Worm (Caenorhabditis elegans) whole organism, young adult: ENCODE results near the gene tsn-1.

ENCODE experiments used
- B0035.1 ChIP-seq: sonication (generic microtip); optimal IDR thresholded peaks from 2 replicates; lab custom pipeline; 2016; ENCODE audit warnings: missing genetic modification characterization, mild to moderate bottlenecking, missing compliant biosample characterization, missing genotype, missing genetic modification reagents
- F23B12.7 ChIP-seq: sonication (generic microtip); optimal IDR thresholded peaks from 2 replicates; lab custom pipeline; 2017; ENCODE audit warnings: missing genetic modification characterization, mild to moderate bottlenecking, missing compliant biosample characterization, antibody characterized with exemption, moderate library complexity; ENCODE audit not compliant: insufficient read depth
- F37B4.10 ChIP-seq: fragments of 200-800 bp; sonication (Bioruptor generic); IDR thresholded peaks from 2 replicates; pipeline ENCODE4 v1.3.6; 2022; ENCODE audit warnings: missing genetic modification characterization, missing compliant biosample characterization
- F49E8.2 ChIP-seq: sonication (generic microtip); optimal IDR thresholded peaks from 3 replicates; lab custom pipeline; 2017; ENCODE audit warnings: missing genetic modification characterization, mild to moderate bottlenecking, missing compliant biosample characterization, antibody characterized with exemption, moderate library complexity; ENCODE audit not compliant: insufficient read depth
- F57A8.1 ChIP-seq: fragments of 200-800 bp; sonication (Bioruptor generic); optimal IDR thresholded peaks from 2 replicates; lab custom pipeline; 2018; ENCODE audit warnings: mild to moderate bottlenecking, missing genetic modification characterization, moderate library complexity, missing compliant biosample characterization
- F57C9.4 ChIP-seq: sonication (generic microtip); optimal IDR thresholded peaks from 2 replicates; lab custom pipeline; 2017; ENCODE audit warnings: mild to moderate bottlenecking, missing genetic modification characterization, missing compliant biosample characterization
- T26A5.8 ChIP-seq: sonication (generic microtip); optimal IDR thresholded peaks from 2 replicates; lab custom pipeline; 2016; ENCODE audit warnings: missing genetic modification characterization, missing compliant biosample characterization
- Y53F4B.3 ChIP-seq: fragments of 200-800 bp; sonication (Bioruptor generic); IDR thresholded peaks from 2 replicates; pipeline ENCODE4 v1.3.6; 2022; ENCODE audit warnings: missing genetic modification reagents, missing genetic modification characterization, missing compliant biosample characterization
- Y67H2A.10 ChIP-seq: fragments of 200-800 bp; sonication (Bioruptor generic); conservative IDR thresholded peaks from 2 replicates; pipeline ENCODE4 v1.3.6; 2022; ENCODE audit warnings: missing genetic modification reagents, missing genetic modification characterization, missing compliant biosample characterization
- Y79H2A.3 ChIP-seq: fragments of 200-800 bp; sonication (Bioruptor generic); conservative IDR thresholded peaks from 2 replicates; pipeline ENCODE4 v1.3.6; 2022; ENCODE audit warnings: missing genetic modification reagents, missing genetic modification characterization, missing compliant biosample characterization
- Y95B8A.8 ChIP-seq: fragments of 200-800 bp; sonication (Bioruptor generic); IDR thresholded peaks from 2 replicates; pipeline ENCODE4 v1.3.6; 2022; ENCODE audit warnings: missing genetic modification reagents, missing genetic modification characterization, missing compliant biosample characterization
- ZK185.1 ChIP-seq: sonication (generic microtip); optimal IDR thresholded peaks from 2 replicates; lab custom pipeline; 2016; ENCODE audit warnings: mild to moderate bottlenecking, missing genetic modification characterization, missing compliant biosample characterization; ENCODE audit not compliant: poor library complexity, severe bottlenecking
- aptf-3 ChIP-seq: fragments of 200-800 bp; sonication (Bioruptor generic); IDR thresholded peaks from 2 replicates; pipeline ENCODE4 v1.3.6; 2022; ENCODE audit warnings: missing genetic modification characterization, missing compliant biosample characterization
- atf-7 ChIP-seq: sonication (generic microtip); optimal IDR thresholded peaks from 2 replicates; lab custom pipeline; 2017; ENCODE audit warnings: mild to moderate bottlenecking, missing genetic modification characterization, missing compliant biosample characterization
- athp-1 ChIP-seq: sonication (generic microtip); optimal IDR thresholded peaks from 2 replicates; lab custom pipeline; 2017; ENCODE audit warnings: mild to moderate bottlenecking, missing genetic modification characterization, missing compliant biosample characterization
- attf-3 ChIP-seq: fragments of 200-800 bp; sonication (Bioruptor generic); conservative IDR thresholded peaks from 2 replicates; pipeline ENCODE4 v1.3.6; 2022; ENCODE audit warnings: missing genetic modification reagents, missing genetic modification characterization, missing compliant biosample characterization
- bed-2 ChIP-seq: fragments of 200-800 bp; sonication (Bioruptor generic); IDR thresholded peaks from 2 replicates; pipeline ENCODE4 v1.3.6; 2022; ENCODE audit warnings: missing genetic modification reagents, missing genetic modification characterization, missing compliant biosample characterization
- ccch-3 ChIP-seq: fragments of 200-800 bp; sonication (Bioruptor generic); optimal IDR thresholded peaks from 2 replicates; lab custom pipeline; 2018; ENCODE audit warnings: mild to moderate bottlenecking, missing genetic modification characterization, missing compliant biosample characterization
- ceh-79 ChIP-seq: sonication (generic microtip); optimal IDR thresholded peaks from 2 replicates; lab custom pipeline; 2017; ENCODE audit warnings: mild to moderate bottlenecking, missing genetic modification characterization, missing compliant biosample characterization
- ceh-91 ChIP-seq: fragments of 200-800 bp; sonication (Bioruptor generic); IDR thresholded peaks from 2 replicates; pipeline ENCODE4 v1.3.6; 2022; ENCODE audit warnings: missing genetic modification reagents, missing genetic modification characterization, missing compliant biosample characterization
- dox-1 ChIP-seq: fragments of 200-800 bp; sonication (Bioruptor generic); IDR thresholded peaks from 2 replicates; pipeline ENCODE4 v1.3.6; 2022; ENCODE audit warnings: missing genetic modification reagents, missing genetic modification characterization, missing compliant biosample characterization
- dpff-1 ChIP-seq: sonication (generic microtip); optimal IDR thresholded peaks from 2 replicates; lab custom pipeline; 2017; ENCODE audit warnings: mild to moderate bottlenecking, missing genetic modification characterization, missing compliant biosample characterization
- egl-18 ChIP-seq: fragments of 200-800 bp; sonication (Bioruptor generic); IDR thresholded peaks from 2 replicates; pipeline ENCODE4 v1.3.6; 2022; ENCODE audit warnings: missing genetic modification reagents, missing genetic modification characterization, missing compliant biosample characterization
- ekl-4 ChIP-seq: fragments of 200-800 bp; sonication (Bioruptor generic); IDR thresholded peaks from 2 replicates; pipeline ENCODE4 v1.3.6; 2022; ENCODE audit warnings: missing genetic modification reagents, missing genetic modification characterization, missing compliant biosample characterization
- hlh-12 ChIP-seq: sonication (generic microtip); optimal IDR thresholded peaks from 2 replicates; lab custom pipeline; 2016; ENCODE audit warnings: missing genetic modification characterization, missing compliant biosample characterization
- hmg-1.2 ChIP-seq: fragments of 200-800 bp; sonication (Bioruptor generic); IDR thresholded peaks from 2 replicates; pipeline ENCODE4 v1.3.6; 2022; ENCODE audit warnings: missing genetic modification reagents, missing genetic modification characterization, missing compliant biosample characterization
- lag-1 ChIP-seq: fragments of 200-800 bp; sonication (Bioruptor generic); IDR thresholded peaks from 2 replicates; pipeline ENCODE4 v1.3.6; 2022; ENCODE audit warnings: missing genetic modification reagents, missing genetic modification characterization, missing compliant biosample characterization
- let-526 ChIP-seq: fragments of 200-800 bp; sonication (Bioruptor generic); IDR thresholded peaks from 2 replicates; pipeline ENCODE4 v1.3.6; 2022; ENCODE audit warnings: missing genetic modification reagents, missing genetic modification characterization, missing compliant biosample characterization
- let-607 ChIP-seq, 2 experiments: fragments of 200-800 bp in 1 of 2; sonication (Bioruptor generic) in 1 of 2; sonication (generic microtip) in 1 of 2; optimal IDR thresholded peaks; 2 replicates each; lab custom pipeline; 2016 to 2018; ENCODE audit warnings: mild to moderate bottlenecking in 2 of 2, missing compliant biosample characterization in 2 of 2, missing genetic modification characterization in 2 of 2, moderate library complexity in 2 of 2, missing genotype in 1 of 2
- lin-35 ChIP-seq, 3 experiments: fragments of 150-350 bp in 2 of 3; sonication (generic microtip) in 1 of 3; optimal IDR thresholded peaks; 2 replicates each; lab custom pipeline; 2014 to 2018; ENCODE audit warnings: missing biosample characterization in 3 of 3, missing genetic modification characterization in 3 of 3, missing genetic modification reagents in 3 of 3
- madf-6 ChIP-seq: fragments of 200-800 bp; sonication (Bioruptor generic); IDR thresholded peaks from 2 replicates; pipeline ENCODE4 v1.3.6; 2022; ENCODE audit warnings: missing genetic modification reagents, missing genetic modification characterization, missing compliant biosample characterization
- madf-8 ChIP-seq: fragments of 200-800 bp; sonication (Bioruptor generic); conservative IDR thresholded peaks from 2 replicates; pipeline ENCODE4 v1.3.6; 2022; ENCODE audit warnings: missing genetic modification reagents, missing genetic modification characterization, missing compliant biosample characterization
- mes-4 ChIP-seq: sonication (generic microtip); optimal IDR thresholded peaks from 2 replicates; lab custom pipeline; 2016; ENCODE audit warnings: missing genotype, missing genetic modification characterization, missing compliant biosample characterization
- nfya-1 ChIP-seq: sonication (generic microtip); optimal IDR thresholded peaks from 2 replicates; lab custom pipeline; 2017; ENCODE audit warnings: antibody characterized with exemption, missing compliant biosample characterization, missing genetic modification characterization, borderline replicate concordance; ENCODE audit not compliant: insufficient read depth
- nhr-179 ChIP-seq: sonication (generic microtip); optimal IDR thresholded peaks from 2 replicates; lab custom pipeline; 2016; ENCODE audit warnings: mild to moderate bottlenecking, missing genetic modification characterization, missing compliant biosample characterization
- nhr-80 ChIP-seq: sonication (generic microtip); optimal IDR thresholded peaks from 2 replicates; lab custom pipeline; 2016; ENCODE audit warnings: missing genetic modification characterization, missing compliant biosample characterization
- pha-4 ChIP-seq: fragments of 150-350 bp; sonication (generic microtip); optimal IDR thresholded peaks from 2 replicates; lab custom pipeline; 2014; ENCODE audit warnings: missing biosample characterization, missing genetic modification reagents, missing genetic modification characterization
- rcor-1 ChIP-seq: fragments of 200-800 bp; sonication (Bioruptor generic); IDR thresholded peaks from 2 replicates; pipeline ENCODE4 v1.3.6; 2022; ENCODE audit warnings: missing genetic modification reagents, missing genetic modification characterization, missing compliant biosample characterization
- rpc-1 ChIP-seq, 2 experiments: fragments of 150-350 bp in 1 of 2; sonication (generic microtip) in 1 of 2; optimal IDR thresholded peaks; 2 replicates each; lab custom pipeline; 2014 to 2018; ENCODE audit warnings: missing biosample characterization in 1 of 2, missing genetic modification characterization in 1 of 2, missing genetic modification reagents in 1 of 2, missing genotype in 1 of 2
- snpc-1.3 ChIP-seq: sonication (generic microtip); optimal IDR thresholded peaks from 2 replicates; lab custom pipeline; 2017; ENCODE audit warnings: missing genetic modification characterization, mild to moderate bottlenecking, missing compliant biosample characterization, antibody characterized with exemption, moderate library complexity, missing genotype, missing genetic modification reagents; ENCODE audit not compliant: insufficient read depth
- snpc-4 ChIP-seq, 5 experiments: fragments of 150-350 bp in 1 of 5; sonication (generic microtip) in 4 of 5; optimal IDR thresholded peaks; 2 replicates each; lab custom pipeline; 2014 to 2018; ENCODE audit warnings: missing genetic modification characterization in 5 of 5, missing biosample characterization in 3 of 5, antibody characterized with exemption in 2 of 5, mild to moderate bottlenecking in 2 of 5, missing compliant biosample characterization in 2 of 5, missing genotype in 2 of 5, moderate library complexity in 2 of 5, missing genetic modification reagents in 1 of 5
- tbx-9 ChIP-seq: sonication (generic microtip); optimal IDR thresholded peaks from 2 replicates; lab custom pipeline; 2016; ENCODE audit warnings: borderline replicate concordance, missing genetic modification characterization, inconsistent platforms, missing compliant biosample characterization
- xnd-1 ChIP-seq: sonication (generic microtip); optimal IDR thresholded peaks from 2 replicates; lab custom pipeline; 2016; ENCODE audit warnings: missing genotype, missing genetic modification reagents, missing genetic modification characterization, missing compliant biosample characterization
- zim-3 ChIP-seq: sonication (generic microtip); optimal IDR thresholded peaks from 2 replicates; lab custom pipeline; 2017; ENCODE audit warnings: mild to moderate bottlenecking, missing genetic modification characterization, moderate library complexity, missing compliant biosample characterization
- ztf-22 ChIP-seq: fragments of 200-800 bp; sonication (Bioruptor generic); optimal IDR thresholded peaks from 2 replicates; lab custom pipeline; 2018; ENCODE audit warnings: mild to moderate bottlenecking, missing genetic modification characterization, moderate library complexity, missing compliant biosample characterization
- ztf-25 ChIP-seq: fragments of 200-800 bp; sonication (Bioruptor generic); IDR thresholded peaks from 2 replicates; pipeline ENCODE4 v1.3.6; 2022; ENCODE audit warnings: missing genetic modification reagents, missing genetic modification characterization, missing compliant biosample characterization
- ztf-28 ChIP-seq: fragments of 200-800 bp; sonication (Bioruptor generic); IDR thresholded peaks from 2 replicates; pipeline ENCODE4 v1.3.6; 2022; ENCODE audit warnings: missing genetic modification reagents, missing genetic modification characterization, missing compliant biosample characterization

Gene tsn-1

DNA sequence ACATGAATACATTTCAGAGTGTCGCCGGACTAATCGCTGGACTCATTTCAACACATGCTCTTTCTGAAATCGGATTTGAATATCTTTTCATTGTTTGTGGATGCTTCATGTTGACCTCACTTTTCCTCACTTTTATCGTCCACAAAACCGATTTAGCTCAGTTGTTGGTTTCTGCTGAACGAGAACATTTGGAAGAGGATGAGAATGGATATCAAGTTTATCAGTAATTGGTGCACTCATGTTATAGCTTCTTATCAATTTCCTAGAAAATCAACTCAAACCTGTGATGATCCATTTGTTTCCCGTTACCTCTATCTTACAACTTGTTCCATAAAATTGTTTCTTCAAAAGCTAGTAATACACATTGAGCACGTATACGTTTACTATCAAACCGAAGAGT, 10.6 kb upstream of the tsn-1 start:
- TF ChIP-seq snpc-4 (GFP tag; optimal IDR thresholded peaks at IDR 0.05; lab: Kevin White, UChicago) (no peak), snpc-4 (tag; optimal IDR thresholded peaks at IDR 0.05; lab: Kevin White, UChicago) (peak in 1 of 4 experiments; percentile 45), lag-1 (GFP tag; lab: Robert Waterston, UW) (no peak), pha-4 (tag; lab: Kevin White, UChicago) (no peak), zim-3 (tag; lab: Kevin White, UChicago) (no peak), T26A5.8 (tag; lab: Kevin White, UChicago) (no peak), atf-7 (tag; lab: Kevin White, UChicago) (no peak), rpc-1 (optimal IDR thresholded peaks at IDR 0.05; lab: Kevin White, UChicago) (no peak), rpc-1 (tag; optimal IDR thresholded peaks at IDR 0.05; lab: Kevin White, UChicago) (no peak), F37B4.10 (GFP tag; lab: Robert Waterston, UW) (no peak), snpc-1.3 (tag; lab: Kevin White, UChicago) (no peak), lin-35 (GFP tag; optimal IDR thresholded peaks at IDR 0.05; lab: Kevin White, UChicago) (no peak), ccch-3 (no peak), Y95B8A.8 (GFP tag; lab: Robert Waterston, UW) (no peak), attf-3 (no peak), nhr-179 (tag; lab: Kevin White, UChicago) (no peak), athp-1 (tag; lab: Kevin White, UChicago) (peak; percentile 40), let-526 (GFP tag; lab: Robert Waterston, UW) (no peak), mes-4 (tag; lab: Kevin White, UChicago) (no peak), bed-2 (GFP tag; lab: Robert Waterston, UW) (no peak), nfya-1 (no peak), F57C9.4 (tag; lab: Kevin White, UChicago) (no peak), nhr-80 (no peak), hlh-12 (tag; lab: Kevin White, UChicago) (no peak), ceh-79 (no peak), F23B12.7 (no peak), let-607 (tag; optimal IDR thresholded peaks at IDR 0.05; lab: Kevin White, UChicago) (no peak), aptf-3 (GFP tag; lab: Robert Waterston, UW) (no peak), Y67H2A.10 (no peak), rcor-1 (0 out of 2 replicates have a peak, but pooled peaks have one; percentile 28), madf-8 (GFP tag; lab: Robert Waterston, UW) (no peak; the same call in 1 of the 2 replicates), dox-1 (GFP tag; lab: Robert Waterston, UW) (no peak), hmg-1.2 (GFP tag; lab: Robert Waterston, UW) (no peak), B0035.1 (tag; lab: Kevin White, UChicago) (no peak), F57A8.1 (GFP tag; lab: Kevin White, UChicago) (no peak), ztf-28 (GFP tag; lab: Robert Waterston, UW) (no peak), tbx-9 (no peak), ceh-91 (GFP tag; lab: Robert Waterston, UW) (no peak), ekl-4 (GFP tag; lab: Robert Waterston, UW) (peak; percentile 56; the same call in 1 of the 2 replicates), ZK185.1 (tag; lab: Kevin White, UChicago) (no peak), F49E8.2 (peak; percentile 56), egl-18 (no peak), dpff-1 (tag; lab: Kevin White, UChicago) (no peak), Y79H2A.3 (GFP tag; lab: Robert Waterston, UW) (no peak), madf-6 (peak; percentile 69), Y53F4B.3 (GFP tag; lab: Robert Waterston, UW) (no peak), ztf-25 (GFP tag; lab: Robert Waterston, UW) (no peak), ztf-22 (GFP tag; lab: Kevin White, UChicago) (no peak), xnd-1 (peak; percentile 52)
